Worm (Caenorhabditis elegans): Measurements from ENCODE around the gene R160.12.

ce11 chrX:4426496-4426895, 48.9 kb upstream of the R160.12 start:
- TF ChIP-seq madf-9 (GFP tag; conservative IDR thresholded peaks at IDR 0.05) (no peak), nhr-25 (tag; optimal IDR thresholded peaks at IDR 0.05; ENCODE audit: borderline replicate concordance, insufficient read depth) (no peak), lin-39 (tag; optimal IDR thresholded peaks at IDR 0.05) (no peak), zfp-2 (tag; optimal IDR thresholded peaks at IDR 0.05) (no peak), mep-1 (tag; optimal IDR thresholded peaks at IDR 0.05) (no peak)
